Fruit fly (Drosophila melanogaster): ENCODE results near the gene Cdc37.

DNA sequence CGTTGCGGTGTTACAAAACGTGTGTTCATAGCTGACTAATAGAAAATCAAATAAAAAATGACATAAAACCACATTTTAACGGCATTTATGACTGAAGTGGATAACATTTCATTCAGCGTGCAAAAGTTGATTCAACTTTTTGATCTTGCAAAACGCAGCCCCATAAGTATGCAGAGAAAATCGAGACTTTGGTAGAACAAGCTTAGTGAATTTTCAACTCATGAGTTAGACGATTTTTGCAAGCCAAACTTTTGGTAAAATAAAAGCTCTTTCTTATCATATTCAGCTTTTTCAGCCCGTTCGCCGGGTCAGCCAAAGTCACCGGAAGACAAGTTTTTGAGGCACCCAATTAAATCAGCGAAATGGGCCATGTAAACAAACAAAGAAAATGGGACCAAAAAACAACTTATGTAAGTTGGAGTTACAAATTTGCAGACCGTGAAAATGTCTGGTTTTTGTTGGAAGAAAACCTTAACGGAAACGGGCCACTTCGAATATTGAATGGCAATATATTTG is 36.6 kb downstream of the Cdc37 start, which contains the start of gene Cpr62Ba:
- no peak for TF ChIP-seq Sin3A (optimal IDR thresholded peaks at IDR 0.05)
- TF ChIP-seq insv (optimal IDR thresholded peaks at IDR 0.05) = no peak
